Worm (Caenorhabditis elegans) whole organism, young adult: ENCODE results near the gene elf-1.
A peak's percentile ranks its signal among the peaks of the same experiment; 100 is the strongest.

Experiments
- B0019.2 ChIP-seq: fragments of 200-800 bp; sonication (Bioruptor generic); conservative IDR thresholded peaks from 2 replicates; pipeline ENCODE4 v1.3.6; 2022; ENCODE audit warnings: missing genetic modification reagents, missing genetic modification characterization, missing compliant biosample characterization
- B0035.1 ChIP-seq: sonication (generic microtip); optimal IDR thresholded peaks from 2 replicates; lab custom pipeline; 2016; ENCODE audit warnings: missing genetic modification characterization, mild to moderate bottlenecking, missing compliant biosample characterization, missing genotype, missing genetic modification reagents
- C06A6.2 ChIP-seq: fragments of 200-800 bp; sonication (Bioruptor generic); conservative IDR thresholded peaks from 2 replicates; pipeline ENCODE4 v1.3.6; 2022; ENCODE audit warnings: missing genetic modification characterization, missing compliant biosample characterization
- F10E7.11 ChIP-seq: sonication (generic microtip); optimal IDR thresholded peaks from 2 replicates; lab custom pipeline; 2017; ENCODE audit warnings: mild to moderate bottlenecking, missing genetic modification characterization, moderate library complexity, missing compliant biosample characterization
- F33H1.4 ChIP-seq: fragments of 200-800 bp; sonication (Bioruptor generic); IDR thresholded peaks from 2 replicates; pipeline ENCODE4 v1.3.6; 2022; ENCODE audit warnings: missing genetic modification reagents, missing genetic modification characterization, missing compliant biosample characterization
- F39B2.1 ChIP-seq: fragments of 200-800 bp; sonication (Bioruptor generic); IDR thresholded peaks from 2 replicates; pipeline ENCODE4 v1.3.6; 2022; ENCODE audit warnings: missing genetic modification reagents, missing genetic modification characterization, missing compliant biosample characterization
- F55B11.4 ChIP-seq: sonication (generic microtip); optimal IDR thresholded peaks from 2 replicates; lab custom pipeline; 2016; ENCODE audit warnings: missing compliant biosample characterization, missing genetic modification characterization, borderline replicate concordance; ENCODE audit not compliant: insufficient read depth
- K12H6.12 ChIP-seq: fragments of 200-800 bp; sonication (Bioruptor generic); optimal IDR thresholded peaks from 2 replicates; lab custom pipeline; 2018; ENCODE audit warnings: mild to moderate bottlenecking, missing genetic modification characterization, missing compliant biosample characterization
- Y56A3A.18 ChIP-seq: fragments of 200-800 bp; sonication (Bioruptor generic); IDR thresholded peaks from 2 replicates; pipeline ENCODE4 v1.3.6; 2022; ENCODE audit warnings: missing genetic modification reagents, missing genetic modification characterization, missing compliant biosample characterization
- Y67H2A.10 ChIP-seq: fragments of 200-800 bp; sonication (Bioruptor generic); conservative IDR thresholded peaks from 2 replicates; pipeline ENCODE4 v1.3.6; 2022; ENCODE audit warnings: missing genetic modification reagents, missing genetic modification characterization, missing compliant biosample characterization
- ZK185.1 ChIP-seq: sonication (generic microtip); optimal IDR thresholded peaks from 2 replicates; lab custom pipeline; 2016; ENCODE audit warnings: mild to moderate bottlenecking, missing genetic modification characterization, missing compliant biosample characterization; ENCODE audit not compliant: poor library complexity, severe bottlenecking
- akir-1 ChIP-seq: fragments of 200-800 bp; sonication (Bioruptor generic); optimal IDR thresholded peaks from 2 replicates; lab custom pipeline; 2018; ENCODE audit warnings: mild to moderate bottlenecking, missing genetic modification characterization, moderate library complexity, missing compliant biosample characterization
- ama-1 ChIP-seq, 3 experiments: fragments of 150-350 bp in 1 of 3; sonication (generic microtip) in 2 of 3; optimal IDR thresholded peaks; 2 replicates each; lab custom pipeline; 2014 to 2018; ENCODE audit warnings: missing biosample characterization in 2 of 3, missing genetic modification characterization in 2 of 3, missing genetic modification reagents in 2 of 3
- aptf-2 ChIP-seq: fragments of 200-800 bp; sonication (Bioruptor generic); conservative IDR thresholded peaks from 2 replicates; pipeline ENCODE4 v1.3.6; 2022; ENCODE audit warnings: missing genetic modification reagents, missing genetic modification characterization, missing compliant biosample characterization
- attf-3 ChIP-seq: fragments of 200-800 bp; sonication (Bioruptor generic); conservative IDR thresholded peaks from 2 replicates; pipeline ENCODE4 v1.3.6; 2022; ENCODE audit warnings: missing genetic modification reagents, missing genetic modification characterization, missing compliant biosample characterization
- bed-1 ChIP-seq: fragments of 200-800 bp; sonication (Bioruptor generic); IDR thresholded peaks from 2 replicates; pipeline ENCODE4 v1.3.6; 2022; ENCODE audit warnings: missing genetic modification reagents, missing genetic modification characterization, missing compliant biosample characterization
- bed-2 ChIP-seq: fragments of 200-800 bp; sonication (Bioruptor generic); IDR thresholded peaks from 2 replicates; pipeline ENCODE4 v1.3.6; 2022; ENCODE audit warnings: missing genetic modification reagents, missing genetic modification characterization, missing compliant biosample characterization
- cebp-1 ChIP-seq, 2 experiments: fragments of 200-800 bp in 1 of 2; sonication (Bioruptor generic) in 1 of 2; sonication (generic microtip) in 1 of 2; IDR thresholded peaks in 1 of 2; optimal IDR thresholded peaks in 1 of 2; 2 replicates each; pipeline versions ENCODE4 v1.3.6 to Lab custom; 2017 to 2022; ENCODE audit warnings: missing compliant biosample characterization in 2 of 2, missing genetic modification characterization in 2 of 2, mild to moderate bottlenecking in 1 of 2, missing genetic modification reagents in 1 of 2, moderate library complexity in 1 of 2
- ceh-100 ChIP-seq: fragments of 200-800 bp; sonication (Bioruptor generic); IDR thresholded peaks from 2 replicates; pipeline ENCODE4 v1.3.6; 2022; ENCODE audit warnings: missing genetic modification reagents, missing genetic modification characterization, missing compliant biosample characterization
- ceh-40 ChIP-seq: fragments of 200-800 bp; sonication (Bioruptor generic); IDR thresholded peaks from 2 replicates; pipeline ENCODE4 v1.3.6; 2022; ENCODE audit warnings: missing genetic modification characterization, missing compliant biosample characterization
- ceh-58 ChIP-seq: fragments of 200-800 bp; sonication (Bioruptor generic); IDR thresholded peaks from 2 replicates; pipeline ENCODE4 v1.3.6; 2022; ENCODE audit warnings: missing genetic modification characterization, missing compliant biosample characterization
- ceh-91 ChIP-seq: fragments of 200-800 bp; sonication (Bioruptor generic); IDR thresholded peaks from 2 replicates; pipeline ENCODE4 v1.3.6; 2022; ENCODE audit warnings: missing genetic modification reagents, missing genetic modification characterization, missing compliant biosample characterization
- die-1 ChIP-seq: sonication (generic microtip); optimal IDR thresholded peaks from 2 replicates; lab custom pipeline; 2016; ENCODE audit warnings: missing genotype, mild to moderate bottlenecking, missing genetic modification characterization, missing compliant biosample characterization
- dpl-1 ChIP-seq: fragments of 150-350 bp; optimal IDR thresholded peaks from 2 replicates; lab custom pipeline; 2014; ENCODE audit warnings: missing biosample characterization, missing genetic modification reagents, missing genetic modification characterization
- efl-1 ChIP-seq: fragments of 150-350 bp; optimal IDR thresholded peaks from 2 replicates; lab custom pipeline; 2014; ENCODE audit warnings: missing biosample characterization, missing genetic modification reagents, missing genetic modification characterization
- egl-18 ChIP-seq: fragments of 200-800 bp; sonication (Bioruptor generic); IDR thresholded peaks from 2 replicates; pipeline ENCODE4 v1.3.6; 2022; ENCODE audit warnings: missing genetic modification reagents, missing genetic modification characterization, missing compliant biosample characterization
- fkh-3 ChIP-seq: sonication (generic microtip); optimal IDR thresholded peaks from 2 replicates; lab custom pipeline; 2016; ENCODE audit warnings: mild to moderate bottlenecking, missing genetic modification characterization, missing compliant biosample characterization
- hlh-12 ChIP-seq: sonication (generic microtip); optimal IDR thresholded peaks from 2 replicates; lab custom pipeline; 2016; ENCODE audit warnings: missing genetic modification characterization, missing compliant biosample characterization
- hrde-1 ChIP-seq: sonication (generic microtip); optimal IDR thresholded peaks from 2 replicates; lab custom pipeline; 2016; ENCODE audit warnings: missing genetic modification characterization, mild to moderate bottlenecking, missing compliant biosample characterization, moderate library complexity, missing genotype, missing genetic modification reagents, borderline replicate concordance
- hsf-1 ChIP-seq: fragments of 200-800 bp; sonication (Bioruptor generic); IDR thresholded peaks from 2 replicates; pipeline ENCODE4 v1.3.6; 2022; ENCODE audit warnings: missing genetic modification reagents, missing genetic modification characterization, missing compliant biosample characterization
- lir-1 ChIP-seq: fragments of 200-800 bp; sonication (Bioruptor generic); conservative IDR thresholded peaks from 2 replicates; pipeline ENCODE4 v1.3.6; 2022; ENCODE audit warnings: missing genetic modification reagents, missing genetic modification characterization, missing compliant biosample characterization
- lsy-27 ChIP-seq: sonication (generic microtip); optimal IDR thresholded peaks from 2 replicates; lab custom pipeline; 2017; ENCODE audit warnings: missing genetic modification characterization, mild to moderate bottlenecking, missing compliant biosample characterization, antibody characterized with exemption, missing genotype, borderline replicate concordance; ENCODE audit not compliant: insufficient read depth
- madf-3 ChIP-seq: fragments of 200-800 bp; sonication (Bioruptor generic); IDR thresholded peaks from 2 replicates; pipeline ENCODE4 v1.3.6; 2022; ENCODE audit warnings: missing genetic modification reagents, missing genetic modification characterization, missing compliant biosample characterization
- mcd-1 ChIP-seq: fragments of 200-800 bp; sonication (Bioruptor generic); IDR thresholded peaks from 2 replicates; pipeline ENCODE4 v1.3.6; 2022; ENCODE audit warnings: missing genetic modification reagents, missing genetic modification characterization, missing compliant biosample characterization
- nhr-120 ChIP-seq: fragments of 200-800 bp; sonication (Bioruptor generic); IDR thresholded peaks from 2 replicates; pipeline ENCODE4 v1.3.6; 2022; ENCODE audit warnings: missing genetic modification characterization, missing compliant biosample characterization
- nhr-179 ChIP-seq: sonication (generic microtip); optimal IDR thresholded peaks from 2 replicates; lab custom pipeline; 2016; ENCODE audit warnings: mild to moderate bottlenecking, missing genetic modification characterization, missing compliant biosample characterization
- pbrm-1 ChIP-seq: fragments of 200-800 bp; sonication (Bioruptor generic); IDR thresholded peaks from 2 replicates; pipeline ENCODE4 v1.3.6; 2022; ENCODE audit warnings: missing genetic modification reagents, missing genetic modification characterization, missing compliant biosample characterization
- sea-2 ChIP-seq: fragments of 200-800 bp; sonication (Bioruptor generic); IDR thresholded peaks from 2 replicates; pipeline ENCODE4 v1.3.6; 2022; ENCODE audit warnings: missing genetic modification characterization, missing compliant biosample characterization
- snpc-3.4 ChIP-seq: sonication (generic microtip); optimal IDR thresholded peaks from 2 replicates; lab custom pipeline; 2017; ENCODE audit warnings: missing genetic modification characterization, mild to moderate bottlenecking, missing compliant biosample characterization, antibody characterized with exemption, moderate library complexity, missing genotype, missing genetic modification reagents
- sptf-2 ChIP-seq: fragments of 200-800 bp; sonication (Bioruptor generic); optimal IDR thresholded peaks from 2 replicates; lab custom pipeline; 2018; ENCODE audit warnings: mild to moderate bottlenecking, missing genetic modification characterization, missing compliant biosample characterization
- tbp1 ChIP-seq: fragments of 200-800 bp; sonication (Bioruptor generic); optimal IDR thresholded peaks from 2 replicates; lab custom pipeline; 2018; ENCODE audit warnings: mild to moderate bottlenecking, missing genetic modification characterization, missing compliant biosample characterization
- unc-130 ChIP-seq: sonication (generic microtip); optimal IDR thresholded peaks from 2 replicates; lab custom pipeline; 2016; ENCODE audit warnings: missing genetic modification reagents, missing genetic modification characterization, missing compliant biosample characterization
- ztf-18 ChIP-seq: sonication (generic microtip); optimal IDR thresholded peaks from 2 replicates; lab custom pipeline; 2016; ENCODE audit warnings: missing genotype, mild to moderate bottlenecking, missing genetic modification characterization, missing compliant biosample characterization
- ztf-25 ChIP-seq: fragments of 200-800 bp; sonication (Bioruptor generic); IDR thresholded peaks from 2 replicates; pipeline ENCODE4 v1.3.6; 2022; ENCODE audit warnings: missing genetic modification reagents, missing genetic modification characterization, missing compliant biosample characterization
- ztf-26 ChIP-seq: sonication (generic microtip); optimal IDR thresholded peaks from 2 replicates; lab custom pipeline; 2017; ENCODE audit warnings: missing genetic modification characterization, missing compliant biosample characterization
- ztf-3 ChIP-seq: fragments of 200-800 bp; sonication (Bioruptor generic); optimal IDR thresholded peaks from 2 replicates; lab custom pipeline; 2018; ENCODE audit warnings: mild to moderate bottlenecking, missing genetic modification characterization, missing compliant biosample characterization
- ztf-6 ChIP-seq: fragments of 200-800 bp; sonication (Bioruptor generic); IDR thresholded peaks from 2 replicates; pipeline ENCODE4 v1.3.6; 2022; ENCODE audit warnings: missing genetic modification reagents, missing genetic modification characterization, missing compliant biosample characterization

The elf-1 gene

ce11 chrIII:698814-699213 lies 9.8 kb downstream of the elf-1 start (continued):
- no peak for TF ChIP-seq B0019.2 (GFP tag; lab: Robert Waterston, UW)
- TF ChIP-seq hsf-1 (GFP tag; lab: Robert Waterston, UW) = no peak; the same call in 1 of the 2 replicates
- TF ChIP-seq F10E7.11 (tag; lab: Kevin White, UChicago) = no peak
- no peak for TF ChIP-seq akir-1
- TF ChIP-seq die-1 (tag; lab: Kevin White, UChicago) = peak; percentile 82
- TF ChIP-seq efl-1 (GFP tag; lab: Kevin White, UChicago) = no peak
- TF ChIP-seq C06A6.2 (GFP tag; lab: Robert Waterston, UW) = no peak
- 0 out of 2 replicates have a peak, but pooled peaks have one; percentile 27 for TF ChIP-seq ceh-91 (GFP tag; lab: Robert Waterston, UW)
- peak; percentile 20 for TF ChIP-seq ztf-26 (tag; lab: Kevin White, UChicago)
- no peak for TF ChIP-seq bed-2
- peak; percentile 28; the same call in 1 of the 2 replicates for TF ChIP-seq F33H1.4 (GFP tag; lab: Robert Waterston, UW)
- peak; percentile 80 for TF ChIP-seq madf-3 (GFP tag; lab: Robert Waterston, UW)
- TF ChIP-seq B0035.1 = peak; percentile 21
- TF ChIP-seq tbp1 = peak; percentile 83
- no peak for TF ChIP-seq attf-3 (GFP tag; lab: Robert Waterston, UW)
- no peak for TF ChIP-seq ztf-6 (GFP tag; lab: Robert Waterston, UW)
- no peak for TF ChIP-seq hlh-12
- 0 out of 2 replicates have a peak, but pooled peaks have one; percentile 79 for TF ChIP-seq ceh-58 (GFP tag; lab: Robert Waterston, UW)
- no peak for TF ChIP-seq aptf-2
- peak; percentile 58; the same call in 1 of the 2 replicates for TF ChIP-seq ztf-25
- no peak for TF ChIP-seq sptf-2
- no peak for TF ChIP-seq egl-18 (GFP tag; lab: Robert Waterston, UW)
- TF ChIP-seq mcd-1 = peak; percentile 35; the same call in 1 of the 2 replicates
- TF ChIP-seq fkh-3 = no peak
- no peak for TF ChIP-seq K12H6.12 (tag; lab: Kevin White, UChicago)
- no peak for TF ChIP-seq Y67H2A.10 (GFP tag; lab: Robert Waterston, UW)
- no peak for TF ChIP-seq lsy-27
- no peak for TF ChIP-seq F55B11.4 (tag; lab: Kevin White, UChicago)
- 0 out of 2 replicates have a peak, but pooled peaks have one; percentile 43 for TF ChIP-seq Y56A3A.18 (GFP tag; lab: Robert Waterston, UW)
- TF ChIP-seq cebp-1 (GFP tag; IDR thresholded peaks at IDR 0.05; lab: Robert Waterston, UW) = no peak
- peak; percentile 49 for TF ChIP-seq cebp-1 (tag; optimal IDR thresholded peaks at IDR 0.05; lab: Kevin White, UChicago)
- TF ChIP-seq hrde-1 (tag; lab: Kevin White, UChicago) = peak; percentile 45
- TF ChIP-seq ztf-18 = peak; percentile 78
- no peak for TF ChIP-seq ZK185.1 (tag; lab: Kevin White, UChicago)
- TF ChIP-seq ceh-100 = no peak
- peak; percentile 68; the same call in 1 of the 2 replicates for TF ChIP-seq bed-1 (GFP tag; lab: Robert Waterston, UW)
- 0 out of 2 replicates have a peak, but pooled peaks have one; percentile 22 for TF ChIP-seq nhr-120
- 0 out of 2 replicates have a peak, but pooled peaks have one; percentile 59 for TF ChIP-seq F39B2.1 (GFP tag; lab: Robert Waterston, UW)
- TF ChIP-seq snpc-3.4 (tag; lab: Kevin White, UChicago) = no peak
- TF ChIP-seq dpl-1 = no peak
- TF ChIP-seq pbrm-1 (GFP tag; lab: Robert Waterston, UW) = no peak
- no peak; the same call in 1 of the 2 replicates for TF ChIP-seq lir-1
- peak; percentile 43; the same call in 1 of the 2 replicates for TF ChIP-seq sea-2 (GFP tag; lab: Robert Waterston, UW)
- TF ChIP-seq nhr-179 (tag; lab: Kevin White, UChicago) = peak; percentile 1
- TF ChIP-seq ceh-40 (GFP tag; lab: Robert Waterston, UW) = peak; percentile 84; the same call in 1 of the 2 replicates
- TF ChIP-seq ztf-3 (GFP tag; lab: Kevin White, UChicago) = no peak
- TF ChIP-seq ama-1 (optimal IDR thresholded peaks at IDR 0.05; lab: Kevin White, UChicago) = no peak
- TF ChIP-seq ama-1 (GFP tag; optimal IDR thresholded peaks at IDR 0.05; lab: Kevin White, UChicago) = peak; percentile 40 to 43
- peak; percentile 27 for TF ChIP-seq unc-130
